Fruit fly (Drosophila melanogaster) whole organism, pupa: Measurements from ENCODE around the gene shtd.

Source experiments
- CG10348 ChIP-seq: fragments of 200-800 bp; sonication (Bioruptor generic); IDR thresholded peaks from 2 replicates; pipeline ENCODE4 v1.3.6; 2022; ENCODE audit warnings: missing biosample characterization, missing genetic modification characterization
- CG15710 ChIP-seq: fragments of 200-800 bp; sonication (Bioruptor generic); optimal IDR thresholded peaks from 2 replicates; lab custom pipeline; 2018; ENCODE audit warnings: missing biosample characterization, mild to moderate bottlenecking, missing genetic modification characterization, moderate library complexity
- CG8301 ChIP-seq: fragments of 200-800 bp; sonication (Bioruptor generic); optimal IDR thresholded peaks from 2 replicates; lab custom pipeline; 2018; ENCODE audit warnings: missing biosample characterization, mild to moderate bottlenecking, missing genetic modification characterization
- D1 ChIP-seq: fragments of 200-800 bp; sonication (Bioruptor generic); optimal IDR thresholded peaks from 2 replicates; lab custom pipeline; 2018; ENCODE audit warnings: missing biosample characterization, mild to moderate bottlenecking, missing genetic modification characterization, moderate library complexity
- EcR ChIP-seq: fragments of 200-800 bp; sonication (Bioruptor generic); optimal IDR thresholded peaks from 3 replicates; lab custom pipeline; 2019; ENCODE audit warnings: missing biosample characterization, missing genetic modification characterization, mild to moderate bottlenecking, moderate library complexity, missing genetic modification reagents
- Pif1A ChIP-seq: fragments of 200-800 bp; sonication (Bioruptor generic); optimal IDR thresholded peaks from 3 replicates; lab custom pipeline; 2016; ENCODE audit warnings: missing biosample characterization, missing genetic modification characterization
- gl ChIP-seq: fragments of 200-800 bp; sonication (Bioruptor generic); optimal IDR thresholded peaks from 2 replicates; lab custom pipeline; 2018; ENCODE audit warnings: missing biosample characterization, mild to moderate bottlenecking, missing genetic modification characterization

DNA sequence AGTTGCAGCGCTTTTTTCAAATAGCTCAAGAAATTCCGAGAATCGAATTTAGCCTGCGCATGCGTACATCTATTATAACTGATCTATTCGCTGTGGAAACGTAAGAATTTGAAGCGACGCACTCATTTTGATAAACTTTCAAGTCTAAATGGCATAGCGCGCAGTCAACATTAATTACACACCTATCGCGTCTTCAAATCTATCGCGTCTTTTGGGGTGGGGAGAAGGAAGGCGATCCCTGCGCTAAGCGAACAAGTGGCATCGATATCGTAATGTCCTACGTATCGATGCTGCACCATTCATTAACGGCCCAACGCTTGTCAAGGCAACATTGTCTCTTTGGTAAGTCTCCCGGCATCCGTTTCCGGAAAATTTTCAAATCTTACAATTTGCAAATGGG lies 13.6 kb upstream of the shtd start, which contains the start of gene CG6324:
- no peak for TF ChIP-seq CG10348
- TF ChIP-seq gl (tag; lab: Kevin White, UChicago), result no peak
- no peak for TF ChIP-seq Pif1A (GFP tag; lab: Kevin White, UChicago)
- no peak for TF ChIP-seq CG8301 (tag; lab: Kevin White, UChicago)
- TF ChIP-seq EcR, result no peak
- no peak for TF ChIP-seq D1
- no peak for TF ChIP-seq CG15710 (tag; lab: Kevin White, UChicago)
